Worm (Caenorhabditis elegans) whole organism, early embryonic: ENCODE measurements around the gene srz-62.
A peak's percentile ranks its signal among the peaks of the same experiment; 100 is the strongest.
"Not testable (repeated sequence)": the region's sequence is repeated elsewhere in the genome, so short reads cannot be mapped to it uniquely, and the experiment has no call there.

ENCODE experiments used
- B0310.2 ChIP-seq: sonication (generic microtip); optimal IDR thresholded peaks from 2 replicates; lab custom pipeline; 2016; ENCODE audit warnings: mild to moderate bottlenecking, missing genetic modification characterization, missing compliant biosample characterization
- F13C5.2 ChIP-seq: sonication (generic microtip); optimal IDR thresholded peaks from 2 replicates; lab custom pipeline; 2017; ENCODE audit warnings: mild to moderate bottlenecking, missing genetic modification characterization, inconsistent platforms, missing compliant biosample characterization
- aly-1 ChIP-seq: sonication (generic microtip); optimal IDR thresholded peaks from 2 replicates; lab custom pipeline; 2016; ENCODE audit warnings: missing genetic modification characterization, missing compliant biosample characterization
- ama-1 ChIP-seq: fragments of 150-350 bp; optimal IDR thresholded peaks from 2 replicates; lab custom pipeline; 2014
- ceh-13 ChIP-seq: fragments of 200-800 bp; sonication (Bioruptor generic); optimal IDR thresholded peaks from 2 replicates; lab custom pipeline; 2018; ENCODE audit warnings: mild to moderate bottlenecking, missing genetic modification characterization, missing compliant biosample characterization
- ceh-36 ChIP-seq: sonication (generic microtip); optimal IDR thresholded peaks from 2 replicates; lab custom pipeline; 2016; ENCODE audit warnings: missing genetic modification characterization, inconsistent platforms, missing compliant biosample characterization
- ets-7 ChIP-seq: sonication (generic microtip); optimal IDR thresholded peaks from 2 replicates; lab custom pipeline; 2016; ENCODE audit warnings: missing genotype, missing genetic modification characterization, missing compliant biosample characterization
- flt-1 ChIP-seq: fragments of 200-800 bp; sonication (Bioruptor generic); IDR thresholded peaks from 2 replicates; pipeline ENCODE4 v1.3.6; 2022; ENCODE audit warnings: missing genetic modification characterization, missing compliant biosample characterization
- hmbx-1 ChIP-seq: sonication (generic microtip); optimal IDR thresholded peaks from 2 replicates; lab custom pipeline; 2016; ENCODE audit warnings: mild to moderate bottlenecking, missing genetic modification characterization, missing compliant biosample characterization
- hmg-4 ChIP-seq: fragments of 200-800 bp; sonication (Bioruptor generic); optimal IDR thresholded peaks from 2 replicates; lab custom pipeline; 2018; ENCODE audit warnings: mild to moderate bottlenecking, missing genetic modification characterization, missing compliant biosample characterization
- hnd-1 ChIP-seq: sonication (generic microtip); optimal IDR thresholded peaks from 2 replicates; lab custom pipeline; 2016; ENCODE audit warnings: missing genetic modification characterization, missing compliant biosample characterization
- pes-1 ChIP-seq: fragments of 200-800 bp; sonication (Bioruptor generic); IDR thresholded peaks from 2 replicates; pipeline ENCODE4 v1.3.6; 2022; ENCODE audit warnings: missing genetic modification reagents, missing genetic modification characterization, missing compliant biosample characterization
- scrt-1 ChIP-seq: fragments of 200-800 bp; sonication (Bioruptor generic); IDR thresholded peaks from 2 replicates; pipeline ENCODE4 v1.3.6; 2022; ENCODE audit warnings: missing genetic modification characterization, missing compliant biosample characterization
- sea-1 ChIP-seq: fragments of 200-800 bp; sonication (Bioruptor generic); conservative IDR thresholded peaks from 2 replicates; pipeline ENCODE4 v1.3.6; 2022; ENCODE audit warnings: missing genetic modification characterization, missing compliant biosample characterization
- tbx-11 ChIP-seq: fragments of 200-800 bp; sonication (Bioruptor generic); IDR thresholded peaks from 2 replicates; pipeline ENCODE4 v1.3.6; 2022; ENCODE audit warnings: missing genetic modification characterization, missing compliant biosample characterization
- tbx-37 ChIP-seq: fragments of 200-800 bp; sonication (Bioruptor generic); conservative IDR thresholded peaks from 2 replicates; pipeline ENCODE4 v1.3.6; 2022; ENCODE audit warnings: missing genetic modification reagents, missing genetic modification characterization, missing compliant biosample characterization
- tra-4 ChIP-seq: sonication (generic microtip); optimal IDR thresholded peaks from 2 replicates; lab custom pipeline; 2017; ENCODE audit warnings: missing genetic modification characterization, missing compliant biosample characterization

srz-62 gene

ce11 chrIV:3926117-3926516 lies 25.8 kb downstream of the srz-62 start, which contains the start of gene clec-68:
TSS of gene clec-68 (plus strand) at chrIV:3926417.
- TF ChIP-seq pes-1 (GFP tag; lab: Robert Waterston, UW) (no peak), sea-1 (GFP tag; lab: Robert Waterston, UW) (no peak), F13C5.2 (no peak), flt-1 (no peak), scrt-1 (GFP tag; lab: Robert Waterston, UW) (no peak), ceh-13 (GFP tag; lab: Kevin White, UChicago) (no peak)

ce11 chrIV:3932408-3932807 lies 32.1 kb downstream of the srz-62 start, which contains the start of gene clec-70:
TSS of gene clec-70 (plus strand) at chrIV:3932708.
- not testable (repeated sequence) for TF ChIP-seq ceh-13 (GFP tag; lab: Kevin White, UChicago); pes-1 (GFP tag; lab: Robert Waterston, UW); tra-4

ce11 chrIV:3937097-3937496 lies 36.8 kb downstream of the srz-62 start, which contains the start of gene clec-71:
TSS of gene clec-71 (plus strand) at chrIV:3937458.
- TF ChIP-seq B0310.2 (tag; lab: Kevin White, UChicago) (no peak), F13C5.2 (no peak), hmbx-1 (no peak), ceh-13 (GFP tag; lab: Kevin White, UChicago) (no peak), ama-1 (lab: Kevin White, UChicago) (no peak), tbx-37 (GFP tag; lab: Robert Waterston, UW) (no peak), scrt-1 (GFP tag; lab: Robert Waterston, UW) (no peak), sea-1 (GFP tag; lab: Robert Waterston, UW) (no peak), hmg-4 (GFP tag; lab: Kevin White, UChicago) (no peak), flt-1 (no peak), pes-1 (GFP tag; lab: Robert Waterston, UW) (no peak), ets-7 (tag; lab: Kevin White, UChicago) (no peak), tra-4 (no peak), hnd-1 (tag; lab: Kevin White, UChicago) (no peak), tbx-11 (GFP tag; lab: Robert Waterston, UW) (no peak), ceh-36 (tag; lab: Kevin White, UChicago) (no peak), aly-1 (tag; lab: Kevin White, UChicago) (no peak)

- TF ChIP-seq hmbx-1, result no peak
Measured at ce11 chrIV:3941658-3942328, 41.5 kb downstream of the srz-62 start, which contains the start of gene clec-174. TSS of gene clec-174 (minus strand) at chrIV:3941708.

ce11 chrIV:3943003-3943402 lies 42.7 kb downstream of the srz-62 start, which contains the start of gene Y46C8AL.11:
TSS of gene Y46C8AL.11 (plus strand) at chrIV:3943303.
- no peak for TF ChIP-seq ceh-36 (tag; lab: Kevin White, UChicago)
- no peak for TF ChIP-seq ets-7 (tag; lab: Kevin White, UChicago)
- TF ChIP-seq flt-1, result no peak
- TF ChIP-seq aly-1 (tag; lab: Kevin White, UChicago), result no peak
- TF ChIP-seq tra-4, result no peak

ce11 chrIV:3944459-3944858 lies 44.2 kb downstream of the srz-62 start, which contains the start of gene clec-72:
TSS of gene clec-72 (plus strand) at chrIV:3944816.
- TF ChIP-seq tra-4, result no peak
- TF ChIP-seq ceh-13 (GFP tag; lab: Kevin White, UChicago), result no peak
- TF ChIP-seq hnd-1 (tag; lab: Kevin White, UChicago), result no peak
- no peak for TF ChIP-seq hmg-4 (GFP tag; lab: Kevin White, UChicago)
- no peak for TF ChIP-seq ceh-36 (tag; lab: Kevin White, UChicago)
- TF ChIP-seq ama-1 (lab: Kevin White, UChicago), result no peak
- TF ChIP-seq tbx-11 (GFP tag; lab: Robert Waterston, UW), result no peak
- TF ChIP-seq hmbx-1, result no peak
- no peak for TF ChIP-seq aly-1 (tag; lab: Kevin White, UChicago)
- no peak for TF ChIP-seq B0310.2 (tag; lab: Kevin White, UChicago)
- TF ChIP-seq pes-1 (GFP tag; lab: Robert Waterston, UW), result no peak
- TF ChIP-seq ets-7 (tag; lab: Kevin White, UChicago), result no peak
- no peak for TF ChIP-seq flt-1
- TF ChIP-seq scrt-1 (GFP tag; lab: Robert Waterston, UW), result no peak
- TF ChIP-seq sea-1 (GFP tag; lab: Robert Waterston, UW), result no peak
- no peak for TF ChIP-seq tbx-37 (GFP tag; lab: Robert Waterston, UW)
- TF ChIP-seq F13C5.2, result no peak

ce11 chrIV:3947377-3947956 lies 47.2 kb downstream of the srz-62 start:
- 0 out of 2 replicates have a peak, but pooled peaks have one; percentile 32 for TF ChIP-seq scrt-1 (GFP tag; lab: Robert Waterston, UW)
